Worm (Caenorhabditis elegans) whole organism, L3 larva: ENCODE data around the gene cpi-1.

Source experiments
- elt-2 ChIP-seq: sonication (generic microtip); optimal IDR thresholded peaks from 2 replicates; lab custom pipeline; 2016; ENCODE audit warnings: missing genetic modification reagents, mild to moderate bottlenecking, missing genetic modification characterization, missing compliant biosample characterization
- fkh-10 ChIP-seq: sonication (generic microtip); optimal IDR thresholded peaks from 2 replicates; lab custom pipeline; 2017; ENCODE audit warnings: missing biosample characterization, missing genetic modification reagents, missing genetic modification characterization
- lsy-12 ChIP-seq: sonication (generic microtip); optimal IDR thresholded peaks from 2 replicates; lab custom pipeline; 2016; ENCODE audit warnings: mild to moderate bottlenecking, missing genetic modification characterization, missing compliant biosample characterization
- nhr-237 ChIP-seq: fragments of 150-350 bp; optimal IDR thresholded peaks from 2 replicates; lab custom pipeline; 2014; ENCODE audit warnings: missing biosample characterization, missing genetic modification characterization
- pha-4 ChIP-seq: fragments of 150-350 bp; optimal IDR thresholded peaks from 2 replicates; lab custom pipeline; 2014; ENCODE audit warnings: missing biosample characterization, missing genetic modification reagents, missing genetic modification characterization
- tbx-2 ChIP-seq: sonication (generic microtip); optimal IDR thresholded peaks from 2 replicates; lab custom pipeline; 2016; ENCODE audit warnings: mild to moderate bottlenecking, missing genetic modification characterization, missing compliant biosample characterization

ce11 chrIV:6130437-6130836 lies 37.0 kb upstream of the cpi-1 start:
- no peak for TF ChIP-seq elt-2 (tag; lab: Kevin White, UChicago)
- TF ChIP-seq tbx-2 (tag; lab: Kevin White, UChicago): no peak
- peak; percentile 47 for TF ChIP-seq pha-4 (tag; lab: Kevin White, UChicago)
- TF ChIP-seq nhr-237 (tag; lab: Kevin White, UChicago): no peak
- no peak for TF ChIP-seq lsy-12 (tag; lab: Kevin White, UChicago)
- no peak for TF ChIP-seq fkh-10
